Worm (Caenorhabditis elegans) whole organism, L1 larva: Measurements from ENCODE around the gene srlf-23.

ENCODE experiments used
- C34B4.2 ChIP-seq: sonication (generic microtip); optimal IDR thresholded peaks from 2 replicates; lab custom pipeline; 2017; ENCODE audit warnings: mild to moderate bottlenecking, missing genetic modification characterization, missing compliant biosample characterization
- aha-1 ChIP-seq: fragments of 150-350 bp; optimal IDR thresholded peaks from 2 replicates; lab custom pipeline; 2014; ENCODE audit warnings: missing biosample characterization, missing genetic modification characterization
- alr-1 ChIP-seq: fragments of 200-800 bp; sonication (Bioruptor generic); optimal IDR thresholded peaks from 2 replicates; lab custom pipeline; 2018; ENCODE audit warnings: borderline replicate concordance, mild to moderate bottlenecking, missing genetic modification characterization, missing compliant biosample characterization
- aly-2 ChIP-seq: fragments of 150-350 bp; optimal IDR thresholded peaks from 2 replicates; lab custom pipeline; 2014; ENCODE audit warnings: missing biosample characterization, missing genetic modification characterization
- blmp-1 ChIP-seq: fragments of 150-350 bp; optimal IDR thresholded peaks from 2 replicates; lab custom pipeline; 2014; ENCODE audit warnings: missing biosample characterization, missing genetic modification characterization
- ceh-63 ChIP-seq: fragments of 200-800 bp; sonication (Bioruptor generic); optimal IDR thresholded peaks from 2 replicates; lab custom pipeline; 2018; ENCODE audit warnings: mild to moderate bottlenecking, missing genetic modification characterization, missing compliant biosample characterization
- ceh-8 ChIP-seq: fragments of 200-800 bp; sonication (Bioruptor generic); optimal IDR thresholded peaks from 2 replicates; lab custom pipeline; 2018; ENCODE audit warnings: mild to moderate bottlenecking, missing genetic modification characterization, moderate library complexity, missing compliant biosample characterization
- egl-27 ChIP-seq, 2 experiments: fragments of 150-350 bp in 1 of 2; sonication (generic microtip); optimal IDR thresholded peaks; 3 replicates each; lab custom pipeline; 2017 to 2018; ENCODE audit warnings: missing biosample characterization in 2 of 2, missing genetic modification characterization in 2 of 2, missing genetic modification reagents in 2 of 2
- elt-3 ChIP-seq, 6 experiments: fragments of 150-350 bp in 1 of 6; sonication (generic microtip); optimal IDR thresholded peaks; 2 replicates each; lab custom pipeline; 2017 to 2018; ENCODE audit warnings: missing biosample characterization in 6 of 6, missing genetic modification characterization in 6 of 6, inconsistent platforms in 1 of 6
- ets-5 ChIP-seq: fragments of 200-800 bp; sonication (Bioruptor generic); IDR thresholded peaks from 2 replicates; pipeline ENCODE4 v1.3.6; 2022; ENCODE audit warnings: missing genetic modification characterization, missing compliant biosample characterization
- fkh-10 ChIP-seq: sonication (generic microtip); optimal IDR thresholded peaks from 2 replicates; lab custom pipeline; 2017; ENCODE audit warnings: missing biosample characterization, missing genetic modification reagents, missing genetic modification characterization
- grh-1 ChIP-seq: fragments of 200-800 bp; sonication (Bioruptor generic); IDR thresholded peaks from 2 replicates; pipeline ENCODE4 v1.3.6; 2022; ENCODE audit warnings: missing genetic modification reagents, missing genetic modification characterization, missing compliant biosample characterization
- jun-1 ChIP-seq: fragments of 150-350 bp; optimal IDR thresholded peaks from 2 replicates; lab custom pipeline; 2014; ENCODE audit warnings: missing biosample characterization, missing genetic modification reagents, missing genetic modification characterization
- lin-13 ChIP-seq: fragments of 150-350 bp; optimal IDR thresholded peaks from 2 replicates; lab custom pipeline; 2014; ENCODE audit warnings: missing biosample characterization, missing genetic modification reagents, missing genetic modification characterization
- lin-15B ChIP-seq: fragments of 150-350 bp; sonication (generic microtip); optimal IDR thresholded peaks from 3 replicates; lab custom pipeline; 2014; ENCODE audit warnings: missing biosample characterization, missing genetic modification characterization
- lin-35 ChIP-seq, 2 experiments: fragments of 150-350 bp; optimal IDR thresholded peaks; 2 replicates each; lab custom pipeline; 2014; ENCODE audit warnings: missing biosample characterization in 2 of 2, missing genetic modification characterization in 2 of 2, missing genetic modification reagents in 2 of 2
- lin-39 ChIP-seq: fragments of 150-350 bp; optimal IDR thresholded peaks from 2 replicates; lab custom pipeline; 2014; ENCODE audit warnings: missing biosample characterization, missing genetic modification reagents, missing genetic modification characterization
- mef-2 ChIP-seq: fragments of 150-350 bp; optimal IDR thresholded peaks from 2 replicates; lab custom pipeline; 2014; ENCODE audit warnings: missing biosample characterization, missing genetic modification characterization
- nhr-12 ChIP-seq: sonication (generic microtip); optimal IDR thresholded peaks from 2 replicates; lab custom pipeline; 2017; ENCODE audit warnings: missing biosample characterization, missing genetic modification characterization
- nhr-20 ChIP-seq: sonication (generic microtip); optimal IDR thresholded peaks from 2 replicates; lab custom pipeline; 2016; ENCODE audit warnings: mild to moderate bottlenecking, missing genetic modification characterization, missing compliant biosample characterization
- nhr-237 ChIP-seq: fragments of 150-350 bp; optimal IDR thresholded peaks from 2 replicates; lab custom pipeline; 2014; ENCODE audit warnings: missing biosample characterization, missing genetic modification characterization
- nhr-47 ChIP-seq: sonication (generic microtip); optimal IDR thresholded peaks from 2 replicates; lab custom pipeline; 2016; ENCODE audit warnings: mild to moderate bottlenecking, missing genetic modification characterization, moderate library complexity, missing compliant biosample characterization
- nhr-77 ChIP-seq: fragments of 150-350 bp; optimal IDR thresholded peaks from 2 replicates; lab custom pipeline; 2014; ENCODE audit warnings: missing biosample characterization, missing genetic modification characterization
- nhr-84 ChIP-seq: sonication (generic microtip); optimal IDR thresholded peaks from 2 replicates; lab custom pipeline; 2017; ENCODE audit warnings: missing biosample characterization, missing genetic modification characterization
- nhr-90 ChIP-seq: sonication (generic microtip); optimal IDR thresholded peaks from 2 replicates; lab custom pipeline; 2016; ENCODE audit warnings: mild to moderate bottlenecking, missing genetic modification characterization, missing compliant biosample characterization; ENCODE audit not compliant: poor library complexity
- pag-3 ChIP-seq: sonication (generic microtip); optimal IDR thresholded peaks from 2 replicates; lab custom pipeline; 2017; ENCODE audit warnings: missing genetic modification characterization, mild to moderate bottlenecking, missing compliant biosample characterization, antibody characterized with exemption, borderline replicate concordance; ENCODE audit not compliant: insufficient read depth
- snpc-4 ChIP-seq: fragments of 150-350 bp; optimal IDR thresholded peaks from 2 replicates; lab custom pipeline; 2014; ENCODE audit warnings: missing biosample characterization, missing genetic modification characterization
- sup-37 ChIP-seq: fragments of 200-800 bp; sonication (Bioruptor generic); optimal IDR thresholded peaks from 2 replicates; lab custom pipeline; 2018; ENCODE audit warnings: mild to moderate bottlenecking, missing genetic modification characterization, missing compliant biosample characterization
- tbx-2 ChIP-seq: sonication (generic microtip); optimal IDR thresholded peaks from 2 replicates; lab custom pipeline; 2016; ENCODE audit warnings: missing genetic modification characterization, missing compliant biosample characterization
- unc-62 ChIP-seq: fragments of 150-350 bp; optimal IDR thresholded peaks from 2 replicates; lab custom pipeline; 2014; ENCODE audit warnings: missing biosample characterization, missing genetic modification reagents, missing genetic modification characterization
- vab-15 ChIP-seq: sonication (generic microtip); optimal IDR thresholded peaks from 2 replicates; lab custom pipeline; 2017; ENCODE audit warnings: missing genotype, mild to moderate bottlenecking, missing genetic modification characterization, missing compliant biosample characterization
- zag-1 ChIP-seq: fragments of 150-350 bp; optimal IDR thresholded peaks from 2 replicates; lab custom pipeline; 2014; ENCODE audit warnings: missing biosample characterization, missing genetic modification characterization
- zip-4 ChIP-seq: fragments of 200-800 bp; sonication (Bioruptor generic); optimal IDR thresholded peaks from 2 replicates; lab custom pipeline; 2018; ENCODE audit warnings: mild to moderate bottlenecking, missing genetic modification characterization, moderate library complexity, missing compliant biosample characterization

The srlf-23 gene

DNA sequence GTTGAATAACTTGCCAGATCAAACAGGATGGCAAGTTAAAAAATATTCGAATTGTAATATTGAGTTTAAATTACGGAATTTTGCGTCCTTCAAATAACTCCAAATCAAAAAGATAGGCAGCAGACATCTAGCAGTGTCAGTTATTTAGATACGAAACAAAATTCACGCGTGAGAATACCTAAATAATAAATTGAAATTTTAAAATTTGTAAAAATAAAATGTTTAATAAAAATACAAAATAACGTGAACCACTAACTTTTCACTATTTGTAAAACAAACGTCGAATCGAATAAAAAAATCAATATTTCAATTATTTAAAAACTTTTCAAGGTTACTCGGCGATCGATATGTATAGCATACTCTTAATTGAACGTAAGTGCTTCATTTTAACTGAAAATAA, 17.4 kb downstream of the srlf-23 start, which contains the start of gene T02B11.9:
TSS of gene T02B11.9 (plus strand) at position 301 of the 400 bp plus-strand sequence.
- no peak for TF ChIP-seq grh-1 (GFP tag; lab: Robert Waterston, UW)
- no peak for TF ChIP-seq unc-62 (GFP tag; lab: Kevin White, UChicago)
- TF ChIP-seq egl-27 (tag; optimal IDR thresholded peaks at IDR 0.05; lab: Kevin White, UChicago): no peak
- no peak for TF ChIP-seq nhr-20 (tag; lab: Kevin White, UChicago)
- no peak for TF ChIP-seq blmp-1 (tag; lab: Kevin White, UChicago)
- no peak for TF ChIP-seq nhr-47 (tag; lab: Kevin White, UChicago)
- no peak for TF ChIP-seq nhr-237
- no peak for TF ChIP-seq elt-3 (tag; optimal IDR thresholded peaks at IDR 0.05; lab: Kevin White, UChicago)
- TF ChIP-seq sup-37 (GFP tag; lab: Kevin White, UChicago): no peak
- no peak for TF ChIP-seq lin-13
- no peak for TF ChIP-seq fkh-10 (GFP tag; lab: Kevin White, UChicago)
- TF ChIP-seq ceh-8 (GFP tag; lab: Kevin White, UChicago): no peak
- TF ChIP-seq pag-3 (tag; lab: Kevin White, UChicago): no peak
- TF ChIP-seq, all 84 proteins: peak for 0

DNA sequence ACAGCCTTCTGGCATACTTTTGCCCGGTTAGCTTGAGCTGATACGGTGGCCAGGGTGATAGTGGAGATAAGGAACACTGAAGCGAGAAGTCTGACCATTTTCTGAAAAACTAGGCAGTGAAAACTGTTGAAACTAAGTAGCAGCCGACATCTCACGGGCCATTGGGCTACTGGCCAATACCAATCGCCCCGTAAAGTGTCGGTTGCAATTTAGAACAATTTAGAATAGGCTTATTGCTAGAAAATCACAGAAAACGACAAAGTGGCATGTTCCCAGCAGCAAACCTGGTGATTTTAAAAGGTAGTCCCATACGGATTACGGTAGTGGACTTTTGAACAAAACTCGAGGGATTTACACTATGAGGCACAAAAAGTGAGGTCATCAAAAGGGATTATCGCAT, 22.3 kb downstream of the srlf-23 start, which contains the start of gene T02B11.4:
TSS of gene T02B11.4 (minus strand) at position 101 of the 400 bp plus-strand sequence.
- TF ChIP-seq aha-1 (no peak), nhr-90 (no peak), pag-3 (tag; lab: Kevin White, UChicago) (no peak), vab-15 (tag; lab: Kevin White, UChicago) (no peak), C34B4.2 (tag; lab: Kevin White, UChicago) (no peak), zag-1 (tag; lab: Kevin White, UChicago) (no peak), fkh-10 (GFP tag; lab: Kevin White, UChicago) (no peak), aly-2 (tag; lab: Kevin White, UChicago) (no peak), lin-35 (GFP tag; optimal IDR thresholded peaks at IDR 0.05; lab: Kevin White, UChicago) (no peak), lin-15B (tag; lab: Kevin White, UChicago) (no peak), tbx-2 (tag; lab: Kevin White, UChicago) (no peak), grh-1 (GFP tag; lab: Robert Waterston, UW) (no peak), lin-13 (no peak), ceh-63 (GFP tag; lab: Kevin White, UChicago) (no peak)

DNA sequence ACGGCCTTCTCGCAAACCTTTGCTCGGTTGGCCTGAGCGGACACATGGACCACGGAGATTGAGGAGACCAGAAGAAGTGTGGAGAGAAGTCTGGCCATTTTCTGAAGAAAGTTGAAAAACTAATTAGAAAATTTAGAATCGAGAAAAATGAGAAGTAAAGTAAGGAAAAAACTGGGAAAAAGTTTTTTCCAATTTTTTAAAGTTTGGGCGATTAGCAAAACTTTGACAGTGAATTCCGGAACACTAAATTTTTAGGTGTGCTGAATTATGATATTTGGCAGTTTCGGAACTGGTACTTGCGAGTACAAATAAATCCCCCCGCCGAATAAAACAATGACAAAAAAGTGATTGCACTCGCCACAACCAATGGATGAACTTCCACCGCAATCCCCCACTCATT, 26.6 kb downstream of the srlf-23 start, which contains the start of gene T02B11.3:
TSS of gene T02B11.3 (minus strand) at position 101 of the 400 bp plus-strand sequence.
- TF ChIP-seq lin-39 (no peak), nhr-84 (tag; lab: Kevin White, UChicago) (no peak), nhr-12 (tag; lab: Kevin White, UChicago) (no peak), aly-2 (tag; lab: Kevin White, UChicago) (no peak)

DNA sequence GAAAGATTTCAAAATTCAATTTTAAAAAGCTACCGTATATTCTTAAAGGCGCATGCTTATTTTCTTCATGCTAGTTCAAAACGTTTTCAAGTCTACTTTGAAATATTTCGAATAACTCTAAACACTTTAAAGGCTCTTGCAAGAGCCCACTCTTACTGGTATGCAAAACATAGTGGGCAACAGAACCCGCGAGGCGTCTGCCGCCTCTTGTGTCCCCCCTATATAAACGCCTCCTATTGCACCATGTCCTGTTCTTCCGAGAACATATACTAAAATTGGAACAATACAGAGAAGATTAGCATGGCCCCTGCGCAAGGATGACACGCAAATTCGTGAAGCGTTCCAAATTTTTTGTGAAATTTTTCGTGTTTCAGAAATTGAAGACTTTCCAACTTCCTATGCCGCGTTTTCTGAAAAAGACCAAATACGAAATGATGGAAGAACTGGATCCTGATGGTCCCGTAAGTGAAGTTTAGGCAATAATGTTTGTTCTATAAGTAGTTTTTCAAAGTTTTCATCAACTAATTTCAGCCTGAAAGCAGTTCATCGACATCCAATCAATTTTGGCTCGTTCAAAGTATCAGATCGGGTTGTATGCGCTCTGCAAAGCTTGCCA, 34.4 kb downstream of the srlf-23 start:
- no peak for TF ChIP-seq ets-5 (GFP tag; lab: Robert Waterston, UW)
- no peak for TF ChIP-seq nhr-77
- peak; percentile 91 for TF ChIP-seq snpc-4 (tag; lab: Kevin White, UChicago)
- TF ChIP-seq alr-1: no peak
- TF ChIP-seq, all 84 proteins: peak for 1

DNA sequence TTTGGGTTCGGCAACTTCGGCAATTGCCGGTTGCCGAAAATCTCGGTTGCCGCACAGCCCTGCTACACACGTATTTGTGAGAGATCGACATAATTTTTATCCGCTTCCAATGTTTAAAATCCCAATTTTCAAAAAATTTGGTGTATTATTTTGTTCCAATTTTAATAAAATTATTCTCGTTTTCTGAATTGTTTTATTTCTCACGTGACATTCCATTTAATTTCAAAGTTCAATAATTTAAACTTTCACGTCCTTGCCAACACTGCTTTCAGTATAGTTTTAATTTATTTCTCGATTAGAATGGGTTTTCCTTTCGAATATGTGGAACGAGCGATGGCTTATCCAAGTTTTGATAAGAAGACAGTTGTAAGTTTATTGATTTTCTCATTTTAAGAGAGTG, 36.8 kb downstream of the srlf-23 start, which contains the start of gene K09C6.2:
TSS of gene K09C6.2 (plus strand) at position 301 of the 400 bp plus-strand sequence.
- no peak for TF ChIP-seq zip-4 (GFP tag; lab: Kevin White, UChicago)
- no peak for TF ChIP-seq mef-2 (tag; lab: Kevin White, UChicago)
- TF ChIP-seq jun-1 (tag; lab: Kevin White, UChicago): no peak
